Fruit fly (Drosophila melanogaster): ENCODE results near the gene Nuak.

- TF ChIP-seq CG11093 (GFP tag; IDR thresholded peaks at IDR 0.05): no peak
- no peak for TF ChIP-seq onecut (GFP tag; IDR thresholded peaks at IDR 0.05)
- no peak for TF ChIP-seq CG10431 (GFP tag; optimal IDR thresholded peaks at IDR 0.05)
- no peak for TF ChIP-seq otp (GFP tag; IDR thresholded peaks at IDR 0.05)
Measured at dm6 chr3R:10282077-10282476, 18.0 kb downstream of the Nuak start.

All from whole organism, embryonic.